Worm (Caenorhabditis elegans) whole organism, L3 larva: ENCODE data around the gene F54D5.23.

Source experiments
- R02D3.7 ChIP-seq: fragments of 150-350 bp; optimal IDR thresholded peaks from 2 replicates; lab custom pipeline; 2014; ENCODE audit warnings: missing biosample characterization, missing genetic modification characterization
- aly-2 ChIP-seq: fragments of 150-350 bp; optimal IDR thresholded peaks from 2 replicates; lab custom pipeline; 2014; ENCODE audit warnings: missing biosample characterization, missing genetic modification characterization
- ceh-16 ChIP-seq: sonication (generic microtip); optimal IDR thresholded peaks from 2 replicates; lab custom pipeline; 2017; ENCODE audit warnings: missing biosample characterization, missing genetic modification characterization
- ceh-28 ChIP-seq: fragments of 150-350 bp; optimal IDR thresholded peaks from 2 replicates; lab custom pipeline; 2014; ENCODE audit warnings: missing biosample characterization, missing genetic modification reagents, missing genetic modification characterization
- ceh-82 ChIP-seq: fragments of 150-350 bp; optimal IDR thresholded peaks from 2 replicates; lab custom pipeline; 2014; ENCODE audit warnings: missing biosample characterization, missing genetic modification characterization
- ceh-9 ChIP-seq: sonication (generic microtip); optimal IDR thresholded peaks from 2 replicates; lab custom pipeline; 2018; ENCODE audit warnings: missing biosample characterization, missing genetic modification characterization
- egl-27 ChIP-seq: sonication (generic microtip); optimal IDR thresholded peaks from 4 replicates; lab custom pipeline; 2017; ENCODE audit warnings: missing biosample characterization, missing genetic modification reagents, missing genetic modification characterization
- egl-5 ChIP-seq: fragments of 150-350 bp; optimal IDR thresholded peaks from 2 replicates; lab custom pipeline; 2017; ENCODE audit warnings: missing biosample characterization, missing genetic modification reagents, missing genetic modification characterization, inconsistent platforms
- elt-1 ChIP-seq: fragments of 150-350 bp; optimal IDR thresholded peaks from 2 replicates; lab custom pipeline; 2014; ENCODE audit warnings: missing biosample characterization, missing genetic modification characterization
- elt-2 ChIP-seq: sonication (generic microtip); optimal IDR thresholded peaks from 2 replicates; lab custom pipeline; 2016; ENCODE audit warnings: missing genetic modification reagents, mild to moderate bottlenecking, missing genetic modification characterization, missing compliant biosample characterization
- fkh-10 ChIP-seq: sonication (generic microtip); optimal IDR thresholded peaks from 2 replicates; lab custom pipeline; 2017; ENCODE audit warnings: missing biosample characterization, missing genetic modification reagents, missing genetic modification characterization
- fos-1 ChIP-seq: fragments of 150-350 bp; optimal IDR thresholded peaks from 2 replicates; lab custom pipeline; 2014; ENCODE audit warnings: missing biosample characterization, missing genetic modification characterization
- hmg-11 ChIP-seq: sonication (generic microtip); optimal IDR thresholded peaks from 2 replicates; lab custom pipeline; 2016; ENCODE audit warnings: missing genetic modification characterization, missing compliant biosample characterization
- lin-15B ChIP-seq: fragments of 150-350 bp; optimal IDR thresholded peaks from 2 replicates; lab custom pipeline; 2014; ENCODE audit warnings: missing biosample characterization, missing genetic modification characterization
- lin-39 ChIP-seq: fragments of 150-350 bp; optimal IDR thresholded peaks from 2 replicates; lab custom pipeline; 2018; ENCODE audit warnings: missing biosample characterization, missing genetic modification reagents, missing genetic modification characterization
- mdl-1 ChIP-seq: fragments of 150-350 bp; optimal IDR thresholded peaks from 2 replicates; lab custom pipeline; 2014; ENCODE audit warnings: missing biosample characterization, missing genetic modification characterization
- mml-1 ChIP-seq: fragments of 150-350 bp; sonication (generic microtip); optimal IDR thresholded peaks from 3 replicates; lab custom pipeline; 2014; ENCODE audit warnings: missing biosample characterization, missing genetic modification characterization
- nfya-1 ChIP-seq: sonication (generic microtip); optimal IDR thresholded peaks from 2 replicates; lab custom pipeline; 2017; ENCODE audit warnings: missing genetic modification characterization, mild to moderate bottlenecking, missing compliant biosample characterization, antibody characterized with exemption, moderate library complexity; ENCODE audit not compliant: insufficient read depth
- nhr-11 ChIP-seq: fragments of 150-350 bp; optimal IDR thresholded peaks from 2 replicates; lab custom pipeline; 2014; ENCODE audit warnings: missing biosample characterization, missing genetic modification characterization
- nhr-12 ChIP-seq: fragments of 150-350 bp; optimal IDR thresholded peaks from 2 replicates; lab custom pipeline; 2014; ENCODE audit warnings: missing biosample characterization, missing genetic modification characterization
- nhr-237 ChIP-seq: fragments of 150-350 bp; optimal IDR thresholded peaks from 2 replicates; lab custom pipeline; 2014; ENCODE audit warnings: missing biosample characterization, missing genetic modification characterization
- nhr-25 ChIP-seq: sonication (generic microtip); optimal IDR thresholded peaks from 2 replicates; lab custom pipeline; 2017; ENCODE audit warnings: missing biosample characterization, missing genetic modification characterization
- nhr-28 ChIP-seq: fragments of 150-350 bp; optimal IDR thresholded peaks from 2 replicates; lab custom pipeline; 2014; ENCODE audit warnings: missing biosample characterization, missing genetic modification characterization
- nhr-67 ChIP-seq: fragments of 150-350 bp; optimal IDR thresholded peaks from 2 replicates; lab custom pipeline; 2014; ENCODE audit warnings: missing biosample characterization, missing genetic modification characterization
- pha-4 ChIP-seq: fragments of 150-350 bp; optimal IDR thresholded peaks from 2 replicates; lab custom pipeline; 2014; ENCODE audit warnings: missing biosample characterization, missing genetic modification reagents, missing genetic modification characterization
- pqm-1 ChIP-seq: fragments of 150-350 bp; optimal IDR thresholded peaks from 2 replicates; lab custom pipeline; 2017; ENCODE audit warnings: missing biosample characterization, missing genetic modification characterization, inconsistent platforms
- skn-1 ChIP-seq: fragments of 150-350 bp; optimal IDR thresholded peaks from 2 replicates; lab custom pipeline; 2014; ENCODE audit warnings: missing biosample characterization, missing genetic modification characterization
- snpc-4 ChIP-seq: fragments of 150-350 bp; optimal IDR thresholded peaks from 2 replicates; lab custom pipeline; 2014; ENCODE audit warnings: missing biosample characterization, missing genetic modification characterization
- tbx-2 ChIP-seq: sonication (generic microtip); optimal IDR thresholded peaks from 2 replicates; lab custom pipeline; 2016; ENCODE audit warnings: mild to moderate bottlenecking, missing genetic modification characterization, missing compliant biosample characterization
- unc-62 ChIP-seq: fragments of 150-350 bp; sonication (generic microtip); optimal IDR thresholded peaks from 4 replicates; lab custom pipeline; 2014; ENCODE audit warnings: missing biosample characterization, missing genetic modification reagents, missing genetic modification characterization
- ztf-11 ChIP-seq: fragments of 150-350 bp; optimal IDR thresholded peaks from 2 replicates; lab custom pipeline; 2014; ENCODE audit warnings: missing biosample characterization, missing genetic modification characterization
- ztf-4 ChIP-seq: fragments of 150-350 bp; optimal IDR thresholded peaks from 2 replicates; lab custom pipeline; 2014; ENCODE audit warnings: missing biosample characterization, missing genetic modification characterization

F54D5.23 gene

ce11 chrII:11599751-11600150, 30.7 kb upstream of the F54D5.23 start, which contains the start of gene npp-5:
npp-5 (minus strand) TSS chrII:11599809.
- TF ChIP-seq skn-1 (tag; lab: Kevin White, UChicago) (no peak), nfya-1 (peak; percentile 65), pha-4 (peak; percentile 58)

DNA sequence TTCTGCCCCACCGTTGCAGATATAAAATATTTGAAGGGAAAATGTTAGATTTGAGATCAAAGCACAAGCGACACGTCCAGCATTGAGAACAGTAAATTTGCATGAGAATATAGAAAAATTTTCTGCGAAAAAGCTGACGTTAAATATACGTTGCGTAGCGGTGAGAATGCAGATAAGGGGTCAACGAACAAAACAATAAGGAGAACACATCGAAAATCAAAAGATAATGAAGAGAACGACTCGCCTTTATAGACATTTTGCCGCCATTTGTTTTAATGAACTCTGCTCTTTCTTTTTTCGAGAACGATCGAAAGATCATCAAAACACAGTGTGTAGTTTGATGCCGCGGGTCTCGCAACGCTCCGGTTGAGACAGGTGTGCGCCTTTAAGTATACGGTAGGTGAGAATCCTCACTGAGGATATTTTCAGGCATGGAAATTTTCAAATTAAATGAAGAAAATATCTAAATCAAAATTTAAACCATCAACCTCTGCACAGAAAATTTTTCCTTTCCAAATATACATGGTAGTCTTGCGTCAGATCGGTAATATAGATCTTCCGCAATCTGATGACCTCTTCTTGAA, 27.2 kb upstream of the F54D5.23 start:
- TF ChIP-seq elt-2 (tag; lab: Kevin White, UChicago) = peak; percentile 73
- peak; percentile 27 for TF ChIP-seq pqm-1 (tag; lab: Kevin White, UChicago)
- peak; percentile 23 for TF ChIP-seq ceh-28 (tag; lab: Kevin White, UChicago)
- no peak for TF ChIP-seq nhr-25

DNA sequence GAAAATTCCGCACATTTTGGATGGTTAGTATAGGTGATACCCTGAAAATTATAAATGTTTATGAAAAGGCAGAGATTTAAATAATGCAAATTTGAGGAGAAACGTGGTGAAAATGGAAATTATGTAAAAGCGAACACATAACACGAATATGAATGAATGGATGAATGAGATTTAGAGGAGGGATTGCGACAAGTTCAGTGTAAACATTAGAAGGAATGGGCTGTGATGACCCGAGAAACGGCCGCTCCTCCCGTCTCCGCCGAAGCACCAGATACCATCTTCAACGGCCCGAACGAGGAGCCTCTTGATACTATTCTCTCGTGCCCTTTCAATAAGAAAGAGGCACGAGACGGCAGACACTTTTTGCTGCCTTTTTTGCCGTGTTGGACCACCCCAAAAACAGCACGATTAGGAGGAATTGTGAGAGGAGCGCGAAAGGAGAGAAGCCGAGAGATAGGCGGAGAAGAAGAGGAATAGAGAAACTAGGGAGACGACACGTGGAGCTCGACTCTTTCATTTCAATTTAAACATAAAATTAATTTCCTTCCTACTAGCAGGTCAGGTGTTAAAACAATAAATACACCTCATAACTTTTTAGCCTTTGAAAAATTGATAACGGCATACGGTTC, 26.4 kb upstream of the F54D5.23 start, which contains the start of gene gfat-1:
Gene gfat-1 (minus strand): TSS at position 51 of the 629 bp plus-strand sequence.
- no peak for TF ChIP-seq skn-1 (tag; lab: Kevin White, UChicago)
- no peak for TF ChIP-seq ceh-82
- peak; percentile 1 for TF ChIP-seq lin-15B (tag; lab: Kevin White, UChicago)
- peak; percentile 24 for TF ChIP-seq lin-39 (tag; lab: Kevin White, UChicago)
- peak; percentile 45 for TF ChIP-seq mdl-1 (tag; lab: Kevin White, UChicago)

DNA sequence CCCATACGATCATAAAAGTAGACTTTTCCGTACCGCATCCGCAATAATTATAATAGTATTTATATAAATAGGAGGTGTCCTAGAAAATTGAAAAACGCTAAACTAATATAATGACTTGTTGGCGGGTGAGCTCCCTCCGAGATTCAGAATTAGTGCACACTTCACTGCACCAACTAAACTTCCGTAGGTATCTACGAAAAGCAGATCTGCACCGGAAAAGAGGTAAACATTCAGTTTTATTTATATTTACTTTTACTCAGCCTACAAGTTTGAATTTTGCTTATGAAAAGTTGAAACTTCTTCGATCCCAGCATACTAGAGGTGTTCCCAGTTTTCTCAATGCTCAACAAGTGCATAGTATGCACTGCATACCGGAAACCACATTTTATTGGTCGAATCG, 22.9 kb upstream of the F54D5.23 start, which contains the start of gene F07A11.1:
Gene F07A11.1 (minus strand): TSS at position 101 of the 400 bp plus-strand sequence.
- TF ChIP-seq egl-5 (tag; lab: Kevin White, UChicago) (no peak), nhr-28 (tag; lab: Kevin White, UChicago) (no peak), pqm-1 (tag; lab: Kevin White, UChicago) (no peak), ceh-9 (tag; lab: Kevin White, UChicago) (no peak), mml-1 (no peak)

- TF ChIP-seq lin-39 (tag; lab: Kevin White, UChicago) = no peak
- TF ChIP-seq skn-1 (tag; lab: Kevin White, UChicago) = no peak
- TF ChIP-seq mml-1 = no peak
- TF ChIP-seq nhr-28 (tag; lab: Kevin White, UChicago) = no peak
- no peak for TF ChIP-seq ceh-28 (tag; lab: Kevin White, UChicago)
- TF ChIP-seq ceh-82 = no peak
- no peak for TF ChIP-seq lin-15B (tag; lab: Kevin White, UChicago)
- no peak for TF ChIP-seq nhr-12
- TF ChIP-seq hmg-11 (tag; lab: Kevin White, UChicago) = no peak
- no peak for TF ChIP-seq nhr-11 (tag; lab: Kevin White, UChicago)
- TF ChIP-seq egl-5 (tag; lab: Kevin White, UChicago) = no peak
- TF ChIP-seq, all 47 proteins: peak for 0
These were observed 22.5 kb upstream of the F54D5.23 start for ce11 chrII:11591558-11591957.

- TF ChIP-seq nhr-28 (tag; lab: Kevin White, UChicago) (no peak), ceh-9 (tag; lab: Kevin White, UChicago) (no peak), fos-1 (no peak), ceh-28 (tag; lab: Kevin White, UChicago) (no peak), ztf-11 (tag; lab: Kevin White, UChicago) (no peak), mml-1 (no peak), egl-27 (no peak), aly-2 (no peak), unc-62 (GFP tag; lab: Kevin White, UChicago) (no peak), pha-4 (no peak), snpc-4 (no peak), lin-39 (tag; lab: Kevin White, UChicago) (no peak), ztf-4 (no peak), fkh-10 (GFP tag; lab: Kevin White, UChicago) (no peak), nfya-1 (no peak), elt-1 (tag; lab: Kevin White, UChicago) (no peak), nhr-67 (no peak), nhr-237 (no peak)
These were observed 19.2 kb upstream of the F54D5.23 start for ce11 chrII:11588304-11588703.

DNA sequence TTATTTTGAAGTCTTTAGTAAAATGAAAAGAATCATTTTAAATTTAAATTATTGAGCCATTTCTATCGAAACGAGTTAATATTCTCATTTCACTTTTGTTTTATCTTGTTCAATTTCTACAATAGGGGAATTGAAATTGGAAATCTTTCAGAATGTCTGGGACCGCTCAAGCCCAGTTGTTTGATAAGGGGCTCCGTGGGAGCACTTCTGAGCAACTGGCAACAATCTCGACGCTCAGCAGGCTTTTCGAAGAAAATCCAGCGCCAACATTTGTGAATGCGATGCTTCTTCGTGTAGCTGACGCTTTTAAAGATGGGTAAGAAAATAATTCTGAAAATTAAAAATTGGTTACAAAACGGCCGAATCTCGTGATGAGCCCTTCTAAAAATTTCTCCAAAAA, 13.6 kb upstream of the F54D5.23 start, which contains the start of gene ints-7:
Gene ints-7 (plus strand): TSS at position 152 of the 400 bp plus-strand sequence.
- TF ChIP-seq fos-1 (no peak), mdl-1 (tag; lab: Kevin White, UChicago) (no peak), R02D3.7 (no peak), pqm-1 (tag; lab: Kevin White, UChicago) (no peak), tbx-2 (no peak), ceh-16 (tag; lab: Kevin White, UChicago) (no peak)
